Worm (Caenorhabditis elegans): ENCODE measurements around the gene spl-1.

DNA sequence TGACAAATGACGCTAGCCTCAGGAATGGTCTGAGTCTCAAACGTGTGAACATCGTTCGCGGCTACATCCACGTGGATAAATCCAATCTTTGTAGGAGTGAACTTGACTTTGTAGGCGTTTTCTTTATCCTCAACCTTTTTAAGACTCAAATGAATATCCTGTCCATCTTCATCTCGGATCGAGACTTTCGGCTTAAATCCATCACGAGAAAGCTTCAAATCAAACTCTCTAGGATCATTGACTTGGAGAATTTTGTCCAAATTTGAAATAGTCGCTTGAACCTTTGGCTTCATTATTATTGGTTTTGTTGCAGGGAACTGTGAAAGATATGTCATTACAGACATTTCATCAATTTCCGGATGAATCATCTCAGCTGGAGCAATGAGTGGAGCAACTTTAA lies 9.0 kb downstream of the spl-1 start:
- no peak for TF ChIP-seq ama-1 (optimal IDR thresholded peaks at IDR 0.05)
- no peak for TF ChIP-seq hmbx-1 (tag; optimal IDR thresholded peaks at IDR 0.05)
- no peak for TF ChIP-seq ceh-36 (tag; optimal IDR thresholded peaks at IDR 0.05)
- no peak for TF ChIP-seq B0310.2 (tag; optimal IDR thresholded peaks at IDR 0.05)
- no peak for TF ChIP-seq tra-4 (tag; optimal IDR thresholded peaks at IDR 0.05)
- TF ChIP-seq ets-7 (tag; optimal IDR thresholded peaks at IDR 0.05): no peak
- no peak for TF ChIP-seq F13C5.2 (tag; optimal IDR thresholded peaks at IDR 0.05)

Data from whole organism, early embryonic.